Fruit fly (Drosophila melanogaster) whole organism, embryonic: ENCODE measurements around the gene CtsF.

Experiments
- ATbp ChIP-seq: fragments of 200-800 bp; sonication (Bioruptor generic); optimal IDR thresholded peaks from 2 replicates; lab custom pipeline; 2017; ENCODE audit warnings: missing biosample characterization, mild to moderate bottlenecking, missing genetic modification characterization, missing genetic modification reagents
- Ada2b ChIP-seq: fragments of 200-800 bp; sonication (Bioruptor generic); IDR thresholded peaks from 2 replicates; pipeline ENCODE4 v1.3.6; 2022; ENCODE audit warnings: missing biosample characterization, missing genetic modification characterization
- Atf6 ChIP-seq: fragments of 200-800 bp; sonication (Bioruptor generic); IDR thresholded peaks from 2 replicates; pipeline ENCODE4 v1.3.6; 2022; ENCODE audit warnings: missing biosample characterization, missing genetic modification characterization
- CG10209 ChIP-seq: fragments of 200-800 bp; sonication (Bioruptor generic); optimal IDR thresholded peaks from 3 replicates; lab custom pipeline; 2017; ENCODE audit warnings: missing biosample characterization, mild to moderate bottlenecking, missing genetic modification characterization, missing genetic modification reagents
- CG11398 ChIP-seq: fragments of 200-800 bp; sonication (Bioruptor generic); optimal IDR thresholded peaks from 2 replicates; lab custom pipeline; 2016; ENCODE audit warnings: missing biosample characterization, missing genetic modification characterization
- CG12769 ChIP-seq: fragments of 200-800 bp; sonication (Bioruptor generic); optimal IDR thresholded peaks from 2 replicates; lab custom pipeline; 2019; ENCODE audit warnings: missing biosample characterization, mild to moderate bottlenecking, missing genetic modification characterization, moderate library complexity
- CG1603 ChIP-seq: fragments of 200-800 bp; sonication (Bioruptor generic); optimal IDR thresholded peaks from 2 replicates; lab custom pipeline; 2019; ENCODE audit warnings: missing biosample characterization, mild to moderate bottlenecking, missing genetic modification characterization, moderate library complexity
- CG16815 ChIP-seq: fragments of 200-800 bp; sonication (Bioruptor generic); optimal IDR thresholded peaks from 3 replicates; lab custom pipeline; 2017; ENCODE audit warnings: missing biosample characterization, mild to moderate bottlenecking, missing genetic modification characterization
- CG16863 ChIP-seq: fragments of 200-800 bp; sonication (Bioruptor generic); optimal IDR thresholded peaks from 3 replicates; lab custom pipeline; 2016; ENCODE audit warnings: missing biosample characterization, missing genetic modification characterization
- CG17829 ChIP-seq: fragments of 200-800 bp; optimal IDR thresholded peaks from 2 replicates; lab custom pipeline; 2019; ENCODE audit warnings: missing biosample characterization, mild to moderate bottlenecking, missing genetic modification characterization, moderate library complexity
- CG1832 ChIP-seq: fragments of 200-800 bp; sonication (Bioruptor generic); optimal IDR thresholded peaks from 2 replicates; lab custom pipeline; 2017; ENCODE audit warnings: missing biosample characterization, mild to moderate bottlenecking, missing genetic modification characterization, inconsistent platforms
- CG2678 ChIP-seq: fragments of 200-800 bp; sonication (Bioruptor generic); optimal IDR thresholded peaks from 3 replicates; lab custom pipeline; 2019; ENCODE audit warnings: missing biosample characterization, mild to moderate bottlenecking, missing genetic modification characterization, moderate library complexity
- CG31365 ChIP-seq: fragments of 200-800 bp; sonication (Bioruptor generic); optimal IDR thresholded peaks from 2 replicates; lab custom pipeline; 2018; ENCODE audit warnings: missing biosample characterization, mild to moderate bottlenecking, missing genetic modification characterization
- CG34376 ChIP-seq: fragments of 200-800 bp; sonication (Bioruptor generic); optimal IDR thresholded peaks from 2 replicates; lab custom pipeline; 2018; ENCODE audit warnings: missing biosample characterization, mild to moderate bottlenecking, missing genetic modification characterization
- CG7556 ChIP-seq: fragments of 200-800 bp; sonication (Bioruptor generic); optimal IDR thresholded peaks from 2 replicates; lab custom pipeline; 2017; ENCODE audit warnings: missing biosample characterization, mild to moderate bottlenecking, missing genetic modification characterization
- CG7745 ChIP-seq: fragments of 200-800 bp; sonication (Bioruptor generic); optimal IDR thresholded peaks from 2 replicates; lab custom pipeline; 2018; ENCODE audit warnings: missing biosample characterization, mild to moderate bottlenecking, missing genetic modification characterization, moderate library complexity
- CG7839 ChIP-seq: fragments of 200-800 bp; sonication (Bioruptor generic); optimal IDR thresholded peaks from 3 replicates; lab custom pipeline; 2018; ENCODE audit warnings: missing biosample characterization, mild to moderate bottlenecking, missing genetic modification characterization, moderate library complexity
- CG9797 ChIP-seq: fragments of 200-800 bp; sonication (Bioruptor generic); optimal IDR thresholded peaks from 3 replicates; lab custom pipeline; 2018; ENCODE audit warnings: missing biosample characterization, mild to moderate bottlenecking, missing genetic modification characterization
- CHES-1-like ChIP-seq: fragments of 200-800 bp; sonication (Bioruptor generic); optimal IDR thresholded peaks from 2 replicates; lab custom pipeline; 2016; ENCODE audit warnings: missing biosample characterization, missing genetic modification characterization
- D19B ChIP-seq: fragments of 200-800 bp; sonication (Bioruptor generic); optimal IDR thresholded peaks from 2 replicates; lab custom pipeline; 2017; ENCODE audit warnings: missing biosample characterization, mild to moderate bottlenecking, missing genetic modification characterization
- Dip3 ChIP-seq: fragments of 200-800 bp; sonication (Bioruptor generic); optimal IDR thresholded peaks from 3 replicates; lab custom pipeline; 2016; ENCODE audit warnings: missing biosample characterization, missing genetic modification characterization
- Doc3 ChIP-seq: fragments of 200-800 bp; sonication (Bioruptor generic); IDR thresholded peaks from 3 replicates; pipeline ENCODE4 v1.3.6; 2022; ENCODE audit warnings: missing biosample characterization, missing genetic modification characterization; ENCODE audit not compliant: partially characterized antibody
- Eip74EF ChIP-seq, 2 experiments: fragments of 200-800 bp in 1 of 2; fragments of >200 bp in 1 of 2; sonication (Bioruptor generic) in 1 of 2; optimal IDR thresholded peaks; 2 replicates each; lab custom pipeline; 2017 to 2019; ENCODE audit warnings: missing biosample characterization in 2 of 2, missing genetic modification characterization in 2 of 2, mild to moderate bottlenecking in 1 of 2, moderate library complexity in 1 of 2
- Fer1 ChIP-seq: fragments of 200-800 bp; sonication (Bioruptor generic); optimal IDR thresholded peaks from 2 replicates; lab custom pipeline; 2017; ENCODE audit warnings: missing biosample characterization, mild to moderate bottlenecking, missing genetic modification characterization
- HLH3B ChIP-seq: fragments of 200-800 bp; sonication (Bioruptor generic); IDR thresholded peaks from 2 replicates; pipeline ENCODE4 v1.3.6; 2022; ENCODE audit warnings: missing biosample characterization, missing genetic modification characterization
- Hey ChIP-seq: fragments of 200-800 bp; sonication (Bioruptor generic); optimal IDR thresholded peaks from 3 replicates; lab custom pipeline; 2018; ENCODE audit warnings: missing biosample characterization, mild to moderate bottlenecking, missing genetic modification characterization
- Hr3 ChIP-seq: fragments of 200-800 bp; sonication (Bioruptor generic); optimal IDR thresholded peaks from 3 replicates; lab custom pipeline; 2016; ENCODE audit warnings: missing biosample characterization, missing genetic modification characterization
- Meics ChIP-seq: fragments of 200-800 bp; sonication (Bioruptor generic); optimal IDR thresholded peaks from 2 replicates; lab custom pipeline; 2017; ENCODE audit warnings: missing biosample characterization, mild to moderate bottlenecking, missing genetic modification characterization
- Nf-YA ChIP-seq: fragments of 200-800 bp; sonication (Bioruptor generic); IDR thresholded peaks from 2 replicates; pipeline ENCODE4 v1.3.6; 2022; ENCODE audit warnings: missing biosample characterization, missing genetic modification characterization
- Ptx1 ChIP-seq: fragments of 200-800 bp; sonication (Bioruptor generic); IDR thresholded peaks from 2 replicates; pipeline ENCODE4 v1.3.6; 2022; ENCODE audit warnings: missing biosample characterization, missing genetic modification characterization
- Spps ChIP-seq: fragments of 200-800 bp; sonication (Bioruptor generic); optimal IDR thresholded peaks from 2 replicates; lab custom pipeline; 2018; ENCODE audit warnings: missing biosample characterization, mild to moderate bottlenecking, missing genetic modification characterization
- Stat92E ChIP-seq, 3 experiments: fragments of >200 bp in 2 of 3; fragments of 200-800 bp in 1 of 3; sonication (Bioruptor generic) in 1 of 3; optimal IDR thresholded peaks; 2 replicates each; lab custom pipeline; 2017 to 2019; ENCODE audit warnings: missing biosample characterization in 3 of 3, missing genetic modification characterization in 3 of 3, mild to moderate bottlenecking in 1 of 3, moderate library complexity in 1 of 3
- Tbp ChIP-seq: fragments of >200 bp; optimal IDR thresholded peaks from 2 replicates; lab custom pipeline; 2018; ENCODE audit warnings: missing biosample characterization, missing genetic modification characterization
- Usf ChIP-seq: fragments of 200-800 bp; sonication (Bioruptor generic); optimal IDR thresholded peaks from 2 replicates; lab custom pipeline; 2017; ENCODE audit warnings: missing genotype, missing biosample characterization, missing genetic modification characterization
- Xbp1 ChIP-seq: fragments of 200-800 bp; sonication (Bioruptor generic); optimal IDR thresholded peaks from 3 replicates; lab custom pipeline; 2016; ENCODE audit warnings: missing biosample characterization, mild to moderate bottlenecking, missing genetic modification characterization
- amos ChIP-seq: fragments of 200-800 bp; sonication (Bioruptor generic); IDR thresholded peaks from 2 replicates; pipeline ENCODE4 v1.3.6; 2022; ENCODE audit warnings: missing biosample characterization, missing genetic modification characterization; ENCODE audit not compliant: partially characterized antibody
- ash1 ChIP-seq: fragments of 200-800 bp; sonication (Bioruptor generic); optimal IDR thresholded peaks from 2 replicates; lab custom pipeline; 2018; ENCODE audit warnings: missing biosample characterization, mild to moderate bottlenecking, missing genetic modification characterization
- dati ChIP-seq: fragments of 200-800 bp; sonication (Bioruptor generic); IDR thresholded peaks from 2 replicates; pipeline ENCODE4 v1.3.6; 2022; ENCODE audit warnings: missing biosample characterization, missing genetic modification characterization
- disco-r ChIP-seq: fragments of 200-800 bp; sonication (Bioruptor generic); optimal IDR thresholded peaks from 2 replicates; lab custom pipeline; 2016; ENCODE audit warnings: missing biosample characterization, missing genetic modification characterization
- dmrt99B ChIP-seq: fragments of 200-800 bp; sonication (Bioruptor generic); optimal IDR thresholded peaks from 2 replicates; lab custom pipeline; 2018; ENCODE audit warnings: missing biosample characterization, mild to moderate bottlenecking, missing genetic modification characterization, moderate library complexity
- ems ChIP-seq: fragments of 200-800 bp; sonication (Bioruptor generic); optimal IDR thresholded peaks from 3 replicates; lab custom pipeline; 2016; ENCODE audit warnings: missing biosample characterization, missing genetic modification characterization
- eve ChIP-seq, 2 experiments: fragments of >200 bp; optimal IDR thresholded peaks; 2 replicates each; lab custom pipeline; 2017; ENCODE audit warnings: missing biosample characterization in 2 of 2, missing genetic modification characterization in 2 of 2
- ewg ChIP-seq: fragments of 200-800 bp; sonication (Bioruptor generic); optimal IDR thresholded peaks from 3 replicates; lab custom pipeline; 2017; ENCODE audit warnings: mild to moderate bottlenecking, missing biosample characterization, missing genetic modification reagents, missing genetic modification characterization
- gcm2 ChIP-seq: fragments of 200-800 bp; sonication (Bioruptor generic); optimal IDR thresholded peaks from 2 replicates; lab custom pipeline; 2016; ENCODE audit warnings: missing biosample characterization, missing genetic modification characterization
- insv ChIP-seq, 2 experiments: fragments of 200-800 bp; sonication (Bioruptor generic); optimal IDR thresholded peaks; 3 replicates each; lab custom pipeline; 2016 to 2018; ENCODE audit warnings: missing biosample characterization in 2 of 2, missing genetic modification characterization in 2 of 2
- lab ChIP-seq: fragments of 200-800 bp; sonication (Bioruptor generic); optimal IDR thresholded peaks from 3 replicates; lab custom pipeline; 2017; ENCODE audit warnings: missing biosample characterization, missing genetic modification characterization, mild to moderate bottlenecking, moderate library complexity, missing genetic modification reagents
- nerfin-1 ChIP-seq: fragments of 200-800 bp; sonication (Bioruptor generic); optimal IDR thresholded peaks from 3 replicates; lab custom pipeline; 2019; ENCODE audit warnings: missing biosample characterization, mild to moderate bottlenecking, missing genetic modification characterization, moderate library complexity
- prd ChIP-seq, 3 experiments: fragments of >200 bp in 2 of 3; fragments of 200-800 bp in 1 of 3; sonication (Bioruptor generic) in 1 of 3; optimal IDR thresholded peaks in 2 of 3; IDR thresholded peaks in 1 of 3; 2 replicates in 2 of 3; 3 replicates in 1 of 3; pipeline versions ENCODE4 v1.3.6 to Lab custom; 2017 to 2022; ENCODE audit warnings: missing biosample characterization in 1 of 3, missing genetic modification characterization in 1 of 3
- tna ChIP-seq: fragments of 200-800 bp; sonication (Bioruptor generic); IDR thresholded peaks from 2 replicates; pipeline ENCODE4 v1.3.6; 2022; ENCODE audit warnings: missing biosample characterization, missing genetic modification characterization; ENCODE audit not compliant: partially characterized antibody
- vfl ChIP-seq: fragments of 200-800 bp; sonication (Bioruptor generic); optimal IDR thresholded peaks from 2 replicates; lab custom pipeline; 2016; ENCODE audit warnings: missing biosample characterization, missing genetic modification characterization

CtsF gene

dm6 chr3R:5193271-5193670 is 58.3 kb downstream of the CtsF start (continued):
- TF ChIP-seq lab (GFP tag; lab: Kevin White, UChicago) (peak; percentile 42), Spps (no peak), CG12769 (tag; lab: Kevin White, UChicago) (no peak), nerfin-1 (no peak), Xbp1 (peak; percentile 3), Dip3 (GFP tag; lab: Kevin White, UChicago) (no peak), ash1 (no peak), CG11398 (no peak), CG10209 (no peak), Eip74EF (GFP tag; optimal IDR thresholded peaks at IDR 0.05; lab: Kevin White, UChicago) (no peak), tna (no peak), CG9797 (GFP tag; lab: Kevin White, UChicago) (no peak), Atf6 (GFP tag; lab: Robert Waterston, UW) (no peak), gcm2 (GFP tag; lab: Kevin White, UChicago) (no peak), ATbp (GFP tag; lab: Kevin White, UChicago) (no peak), CG17829 (tag; lab: Kevin White, UChicago) (no peak), Hey (tag; lab: Kevin White, UChicago) (no peak), Nf-YA (no peak), Fer1 (GFP tag; lab: Kevin White, UChicago) (peak; percentile 26), CHES-1-like (GFP tag; lab: Kevin White, UChicago) (no peak), Stat92E (GFP tag; optimal IDR thresholded peaks at IDR 0.05; lab: Kevin White, UChicago) (no peak), Ptx1 (no peak), vfl (GFP tag; lab: Kevin White, UChicago) (no peak), Doc3 (GFP tag; lab: Robert Waterston, UW) (no peak), eve (GFP tag; optimal IDR thresholded peaks at IDR 0.05; lab: Kevin White, UChicago) (peak in 1 of 2 experiments; percentile 48), CG1832 (no peak), CG16815 (GFP tag; lab: Kevin White, UChicago) (no peak), ewg (no peak), dmrt99B (tag; lab: Kevin White, UChicago) (peak; percentile 19), CG2678 (peak; percentile 17), D19B (peak; percentile 80), CG1603 (tag; lab: Kevin White, UChicago) (no peak), CG7556 (GFP tag; lab: Kevin White, UChicago) (peak; percentile 10), dati (no peak), prd (optimal IDR thresholded peaks at IDR 0.05; lab: Kevin White, UChicago) (no peak), prd (GFP tag; IDR thresholded peaks at IDR 0.05; lab: Robert Waterston, UW) (no peak), Ada2b (GFP tag; lab: Robert Waterston, UW) (no peak), Tbp (GFP tag; lab: Kevin White, UChicago) (no peak), CG7745 (tag; lab: Kevin White, UChicago) (no peak), insv (GFP tag; optimal IDR thresholded peaks at IDR 0.05; lab: Kevin White, UChicago) (no peak), CG31365 (tag; lab: Kevin White, UChicago) (no peak), CG34376 (no peak), CG16863 (GFP tag; lab: Kevin White, UChicago) (no peak), ems (no peak), Hr3 (GFP tag; lab: Kevin White, UChicago) (no peak), CG7839 (tag; lab: Kevin White, UChicago) (peak; percentile 16), disco-r (GFP tag; lab: Kevin White, UChicago) (no peak), Usf (GFP tag; lab: Kevin White, UChicago) (no peak), Meics (GFP tag; lab: Kevin White, UChicago) (peak; percentile 25), amos (GFP tag; lab: Robert Waterston, UW) (no peak), HLH3B (no peak)
